Worm (Caenorhabditis elegans) whole organism, young adult: ENCODE results near the gene ugt-35.

ENCODE experiments used
- B0035.1 ChIP-seq: sonication (generic microtip); optimal IDR thresholded peaks from 2 replicates; lab custom pipeline; 2016; ENCODE audit warnings: missing genetic modification characterization, mild to moderate bottlenecking, missing compliant biosample characterization, missing genotype, missing genetic modification reagents
- B0336.3 ChIP-seq: fragments of 200-800 bp; sonication (Bioruptor generic); IDR thresholded peaks from 2 replicates; pipeline ENCODE4 v1.3.6; 2022; ENCODE audit warnings: missing genetic modification characterization, missing compliant biosample characterization
- C17E4.6 ChIP-seq: fragments of 200-800 bp; sonication (Bioruptor generic); IDR thresholded peaks from 2 replicates; pipeline ENCODE4 v1.3.6; 2022; ENCODE audit warnings: missing genetic modification reagents, missing genetic modification characterization, missing compliant biosample characterization
- F23B12.7 ChIP-seq: sonication (generic microtip); optimal IDR thresholded peaks from 2 replicates; lab custom pipeline; 2017; ENCODE audit warnings: missing genetic modification characterization, mild to moderate bottlenecking, missing compliant biosample characterization, antibody characterized with exemption, moderate library complexity; ENCODE audit not compliant: insufficient read depth
- F37B4.10 ChIP-seq: fragments of 200-800 bp; sonication (Bioruptor generic); IDR thresholded peaks from 2 replicates; pipeline ENCODE4 v1.3.6; 2022; ENCODE audit warnings: missing genetic modification characterization, missing compliant biosample characterization
- F49E8.2 ChIP-seq: sonication (generic microtip); optimal IDR thresholded peaks from 3 replicates; lab custom pipeline; 2017; ENCODE audit warnings: missing genetic modification characterization, mild to moderate bottlenecking, missing compliant biosample characterization, antibody characterized with exemption, moderate library complexity; ENCODE audit not compliant: insufficient read depth
- F55B11.4 ChIP-seq: sonication (generic microtip); optimal IDR thresholded peaks from 2 replicates; lab custom pipeline; 2016; ENCODE audit warnings: missing compliant biosample characterization, missing genetic modification characterization, borderline replicate concordance; ENCODE audit not compliant: insufficient read depth
- K12H6.12 ChIP-seq: fragments of 200-800 bp; sonication (Bioruptor generic); optimal IDR thresholded peaks from 2 replicates; lab custom pipeline; 2018; ENCODE audit warnings: mild to moderate bottlenecking, missing genetic modification characterization, missing compliant biosample characterization
- Y67H2A.10 ChIP-seq: fragments of 200-800 bp; sonication (Bioruptor generic); conservative IDR thresholded peaks from 2 replicates; pipeline ENCODE4 v1.3.6; 2022; ENCODE audit warnings: missing genetic modification reagents, missing genetic modification characterization, missing compliant biosample characterization
- akir-1 ChIP-seq: fragments of 200-800 bp; sonication (Bioruptor generic); optimal IDR thresholded peaks from 2 replicates; lab custom pipeline; 2018; ENCODE audit warnings: mild to moderate bottlenecking, missing genetic modification characterization, moderate library complexity, missing compliant biosample characterization
- attf-3 ChIP-seq: fragments of 200-800 bp; sonication (Bioruptor generic); conservative IDR thresholded peaks from 2 replicates; pipeline ENCODE4 v1.3.6; 2022; ENCODE audit warnings: missing genetic modification reagents, missing genetic modification characterization, missing compliant biosample characterization
- ccch-3 ChIP-seq: fragments of 200-800 bp; sonication (Bioruptor generic); optimal IDR thresholded peaks from 2 replicates; lab custom pipeline; 2018; ENCODE audit warnings: mild to moderate bottlenecking, missing genetic modification characterization, missing compliant biosample characterization
- cebp-2 ChIP-seq: fragments of 200-800 bp; sonication (Bioruptor generic); IDR thresholded peaks from 2 replicates; pipeline ENCODE4 v1.3.6; 2022; ENCODE audit warnings: missing genetic modification characterization, missing compliant biosample characterization
- ceh-27 ChIP-seq: fragments of 200-800 bp; sonication (Bioruptor generic); optimal IDR thresholded peaks from 2 replicates; lab custom pipeline; 2018; ENCODE audit warnings: mild to moderate bottlenecking, missing genetic modification characterization, moderate library complexity, missing compliant biosample characterization
- ceh-40 ChIP-seq: fragments of 200-800 bp; sonication (Bioruptor generic); IDR thresholded peaks from 2 replicates; pipeline ENCODE4 v1.3.6; 2022; ENCODE audit warnings: missing genetic modification characterization, missing compliant biosample characterization
- ceh-91 ChIP-seq: fragments of 200-800 bp; sonication (Bioruptor generic); IDR thresholded peaks from 2 replicates; pipeline ENCODE4 v1.3.6; 2022; ENCODE audit warnings: missing genetic modification reagents, missing genetic modification characterization, missing compliant biosample characterization
- chd-7 ChIP-seq: sonication (generic microtip); optimal IDR thresholded peaks from 2 replicates; lab custom pipeline; 2016; ENCODE audit warnings: mild to moderate bottlenecking, missing genetic modification characterization, moderate library complexity, missing compliant biosample characterization
- die-1 ChIP-seq: sonication (generic microtip); optimal IDR thresholded peaks from 2 replicates; lab custom pipeline; 2016; ENCODE audit warnings: missing genotype, mild to moderate bottlenecking, missing genetic modification characterization, missing compliant biosample characterization
- dpl-1 ChIP-seq: fragments of 150-350 bp; optimal IDR thresholded peaks from 2 replicates; lab custom pipeline; 2014; ENCODE audit warnings: missing biosample characterization, missing genetic modification reagents, missing genetic modification characterization
- egl-18 ChIP-seq: fragments of 200-800 bp; sonication (Bioruptor generic); IDR thresholded peaks from 2 replicates; pipeline ENCODE4 v1.3.6; 2022; ENCODE audit warnings: missing genetic modification reagents, missing genetic modification characterization, missing compliant biosample characterization
- ets-4 ChIP-seq: fragments of 200-800 bp; sonication (Bioruptor generic); optimal IDR thresholded peaks from 2 replicates; lab custom pipeline; 2018; ENCODE audit warnings: mild to moderate bottlenecking, missing genetic modification characterization, missing compliant biosample characterization
- fkh-3 ChIP-seq: sonication (generic microtip); optimal IDR thresholded peaks from 2 replicates; lab custom pipeline; 2016; ENCODE audit warnings: mild to moderate bottlenecking, missing genetic modification characterization, missing compliant biosample characterization
- gei-17 ChIP-seq: fragments of 200-800 bp; sonication (Bioruptor generic); optimal IDR thresholded peaks from 2 replicates; lab custom pipeline; 2018; ENCODE audit warnings: mild to moderate bottlenecking, missing genetic modification characterization, missing compliant biosample characterization
- hmg-20 ChIP-seq: fragments of 200-800 bp; sonication (Bioruptor generic); IDR thresholded peaks from 2 replicates; pipeline ENCODE4 v1.3.6; 2022; ENCODE audit warnings: missing genetic modification reagents, missing genetic modification characterization, missing compliant biosample characterization
- let-526 ChIP-seq: fragments of 200-800 bp; sonication (Bioruptor generic); IDR thresholded peaks from 2 replicates; pipeline ENCODE4 v1.3.6; 2022; ENCODE audit warnings: missing genetic modification reagents, missing genetic modification characterization, missing compliant biosample characterization
- madf-3 ChIP-seq: fragments of 200-800 bp; sonication (Bioruptor generic); IDR thresholded peaks from 2 replicates; pipeline ENCODE4 v1.3.6; 2022; ENCODE audit warnings: missing genetic modification reagents, missing genetic modification characterization, missing compliant biosample characterization
- madf-8 ChIP-seq: fragments of 200-800 bp; sonication (Bioruptor generic); conservative IDR thresholded peaks from 2 replicates; pipeline ENCODE4 v1.3.6; 2022; ENCODE audit warnings: missing genetic modification reagents, missing genetic modification characterization, missing compliant biosample characterization
- mcd-1 ChIP-seq: fragments of 200-800 bp; sonication (Bioruptor generic); IDR thresholded peaks from 2 replicates; pipeline ENCODE4 v1.3.6; 2022; ENCODE audit warnings: missing genetic modification reagents, missing genetic modification characterization, missing compliant biosample characterization
- nfya-1 ChIP-seq: sonication (generic microtip); optimal IDR thresholded peaks from 2 replicates; lab custom pipeline; 2017; ENCODE audit warnings: antibody characterized with exemption, missing compliant biosample characterization, missing genetic modification characterization, borderline replicate concordance; ENCODE audit not compliant: insufficient read depth
- nhr-80 ChIP-seq: sonication (generic microtip); optimal IDR thresholded peaks from 2 replicates; lab custom pipeline; 2016; ENCODE audit warnings: missing genetic modification characterization, missing compliant biosample characterization
- pha-4 ChIP-seq: fragments of 150-350 bp; sonication (generic microtip); optimal IDR thresholded peaks from 2 replicates; lab custom pipeline; 2014; ENCODE audit warnings: missing biosample characterization, missing genetic modification reagents, missing genetic modification characterization
- rec-8 ChIP-seq, 2 experiments: sonication (generic microtip); optimal IDR thresholded peaks; 2 replicates each; lab custom pipeline; 2016; ENCODE audit warnings: mild to moderate bottlenecking in 2 of 2, missing genetic modification characterization in 2 of 2, missing genetic modification reagents in 2 of 2, missing genotype in 2 of 2, missing biosample characterization in 1 of 2, missing compliant biosample characterization in 1 of 2, moderate library complexity in 1 of 2
- repo-1 ChIP-seq: sonication (generic microtip); optimal IDR thresholded peaks from 2 replicates; lab custom pipeline; 2017; ENCODE audit warnings: mild to moderate bottlenecking, missing genetic modification characterization, missing compliant biosample characterization
- sdz-38 ChIP-seq: sonication (generic microtip); optimal IDR thresholded peaks from 2 replicates; lab custom pipeline; 2016; ENCODE audit warnings: missing genotype, missing genetic modification characterization, missing compliant biosample characterization
- sea-2 ChIP-seq: fragments of 200-800 bp; sonication (Bioruptor generic); IDR thresholded peaks from 2 replicates; pipeline ENCODE4 v1.3.6; 2022; ENCODE audit warnings: missing genetic modification characterization, missing compliant biosample characterization
- snpc-1.1 ChIP-seq: sonication (generic microtip); optimal IDR thresholded peaks from 2 replicates; lab custom pipeline; 2017; ENCODE audit warnings: missing genetic modification characterization, mild to moderate bottlenecking, missing compliant biosample characterization, antibody characterized with exemption, moderate library complexity, missing genotype, missing genetic modification reagents; ENCODE audit not compliant: insufficient read depth
- somi-1 ChIP-seq: fragments of 200-800 bp; sonication (Bioruptor generic); optimal IDR thresholded peaks from 2 replicates; lab custom pipeline; 2018; ENCODE audit warnings: mild to moderate bottlenecking, missing genetic modification characterization, missing compliant biosample characterization
- tbp1 ChIP-seq: fragments of 200-800 bp; sonication (Bioruptor generic); optimal IDR thresholded peaks from 2 replicates; lab custom pipeline; 2018; ENCODE audit warnings: mild to moderate bottlenecking, missing genetic modification characterization, missing compliant biosample characterization
- tlf-1 ChIP-seq: fragments of 200-800 bp; sonication (Bioruptor generic); optimal IDR thresholded peaks from 2 replicates; lab custom pipeline; 2018; ENCODE audit warnings: mild to moderate bottlenecking, missing genetic modification characterization, missing compliant biosample characterization
- zfh-2 ChIP-seq: fragments of 200-800 bp; sonication (Bioruptor generic); conservative IDR thresholded peaks from 2 replicates; pipeline ENCODE4 v1.3.6; 2022; ENCODE audit warnings: missing genetic modification reagents, missing genetic modification characterization, missing compliant biosample characterization
- ztf-25 ChIP-seq: fragments of 200-800 bp; sonication (Bioruptor generic); IDR thresholded peaks from 2 replicates; pipeline ENCODE4 v1.3.6; 2022; ENCODE audit warnings: missing genetic modification reagents, missing genetic modification characterization, missing compliant biosample characterization
- ztf-6 ChIP-seq: fragments of 200-800 bp; sonication (Bioruptor generic); IDR thresholded peaks from 2 replicates; pipeline ENCODE4 v1.3.6; 2022; ENCODE audit warnings: missing genetic modification reagents, missing genetic modification characterization, missing compliant biosample characterization

ugt-35 gene

DNA sequence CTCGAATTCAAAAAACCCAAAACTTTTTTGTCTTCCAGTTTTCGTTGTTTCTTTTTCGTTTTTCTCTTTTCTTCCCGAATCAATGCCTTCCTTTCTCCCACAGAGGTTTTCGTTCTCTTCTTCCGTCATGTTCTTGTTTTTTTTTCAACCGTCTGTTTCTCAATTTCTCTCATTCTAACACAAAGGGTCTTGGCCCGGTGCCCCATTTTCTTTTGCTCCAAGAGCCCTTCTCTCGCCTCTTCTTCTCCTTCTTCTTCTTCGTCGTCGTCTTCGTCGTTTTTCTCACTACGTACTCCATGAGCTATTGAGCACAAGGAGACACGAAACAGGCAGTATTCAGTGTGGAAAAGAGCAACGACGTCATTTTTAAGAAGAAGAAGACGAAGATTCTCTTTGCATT lies 23.4 kb upstream of the ugt-35 start:
- TF ChIP-seq ceh-27 (GFP tag; lab: Kevin White, UChicago) (peak; percentile 8), K12H6.12 (tag; lab: Kevin White, UChicago) (peak; percentile 35), zfh-2 (GFP tag; lab: Robert Waterston, UW) (0 out of 2 replicates have a peak, but pooled peaks have one; percentile 36), akir-1 (GFP tag; lab: Kevin White, UChicago) (no peak)

DNA sequence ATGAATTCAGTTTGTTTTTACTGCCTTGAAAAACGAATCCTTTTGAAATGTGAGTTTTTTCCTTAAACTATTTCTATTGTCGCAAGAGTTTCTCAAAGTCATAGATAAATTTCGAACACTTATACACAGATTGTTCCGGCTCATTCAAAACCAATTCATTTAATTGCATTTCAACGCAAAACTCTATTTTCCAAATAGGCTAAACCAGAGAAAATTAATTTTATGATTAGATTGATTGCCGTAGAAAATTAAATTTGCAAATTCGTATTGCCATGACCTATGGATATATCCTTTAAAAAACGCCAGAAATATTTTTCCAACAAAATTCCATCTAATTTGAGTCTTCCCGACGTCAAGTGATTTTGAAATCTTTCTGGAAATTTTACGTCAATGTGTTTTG lies 21.9 kb upstream of the ugt-35 start:
- no peak for TF ChIP-seq ets-4 (GFP tag; lab: Kevin White, UChicago)
- TF ChIP-seq F55B11.4 (tag; lab: Kevin White, UChicago), result no peak
- TF ChIP-seq K12H6.12 (tag; lab: Kevin White, UChicago), result no peak
- no peak for TF ChIP-seq somi-1 (GFP tag; lab: Kevin White, UChicago)
- no peak for TF ChIP-seq akir-1 (GFP tag; lab: Kevin White, UChicago)
- no peak for TF ChIP-seq gei-17
- no peak for TF ChIP-seq snpc-1.1 (tag; lab: Kevin White, UChicago)
- no peak for TF ChIP-seq ceh-91
- no peak for TF ChIP-seq tbp1
- no peak for TF ChIP-seq egl-18 (GFP tag; lab: Robert Waterston, UW)
- no peak for TF ChIP-seq fkh-3 (tag; lab: Kevin White, UChicago)
- TF ChIP-seq let-526, result no peak
- TF ChIP-seq rec-8 (tag; optimal IDR thresholded peaks at IDR 0.05; lab: Kevin White, UChicago), result no peak
- TF ChIP-seq, all 124 proteins: peak for 0

DNA sequence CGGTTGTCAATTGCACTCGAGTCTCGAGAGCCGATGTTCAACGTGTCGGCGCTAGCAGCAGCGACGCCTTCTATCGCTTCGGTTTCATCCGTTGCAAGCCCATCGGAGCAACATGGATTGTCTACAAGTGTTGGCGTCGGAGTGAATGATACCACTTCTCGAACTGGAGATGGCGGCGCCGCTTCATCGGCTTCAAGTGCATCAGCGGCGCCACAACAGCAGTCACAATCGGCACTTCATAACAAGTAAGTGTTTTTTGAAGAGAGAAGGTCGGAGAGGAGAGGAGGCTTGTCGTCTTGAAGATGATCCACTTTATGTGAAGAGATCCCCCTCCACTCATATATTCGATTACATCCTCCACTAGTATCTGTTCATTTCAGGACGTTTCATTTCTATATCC lies 18.5 kb upstream of the ugt-35 start:
- peak; percentile 69; the same call in 1 of the 2 replicates for TF ChIP-seq sea-2 (GFP tag; lab: Robert Waterston, UW)
- no peak for TF ChIP-seq ccch-3 (GFP tag; lab: Kevin White, UChicago)
- peak; percentile 83 for TF ChIP-seq ceh-27 (GFP tag; lab: Kevin White, UChicago)
- TF ChIP-seq B0035.1 (tag; lab: Kevin White, UChicago), result no peak

DNA sequence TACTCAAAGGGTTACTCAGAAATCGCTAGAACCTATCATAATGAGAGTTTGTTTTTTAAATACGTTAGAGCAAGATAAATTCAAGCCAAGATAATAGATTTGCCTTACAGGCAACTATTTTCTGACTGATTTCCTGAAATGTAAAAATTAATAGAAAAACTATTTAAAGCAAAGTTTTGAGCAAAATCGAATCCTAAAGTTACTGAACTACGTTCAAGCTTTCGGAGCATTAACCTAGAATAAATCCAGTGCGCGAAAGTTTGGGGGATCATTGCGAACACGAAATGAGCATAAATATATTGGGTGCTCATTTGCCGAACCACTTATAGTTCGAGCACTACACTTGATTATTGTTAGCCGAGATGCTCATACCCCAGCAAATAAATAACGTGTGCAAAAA lies 17.6 kb upstream of the ugt-35 start, which contains the start of gene ceh-22:
ceh-22 (plus strand) TSS at position 301 of the 400 bp plus-strand sequence.
- TF ChIP-seq pha-4 (tag; lab: Kevin White, UChicago) (no peak), attf-3 (GFP tag; lab: Robert Waterston, UW) (no peak), madf-8 (no peak), let-526 (no peak), egl-18 (GFP tag; lab: Robert Waterston, UW) (no peak), Y67H2A.10 (GFP tag; lab: Robert Waterston, UW) (no peak), akir-1 (GFP tag; lab: Kevin White, UChicago) (no peak), repo-1 (tag; lab: Kevin White, UChicago) (no peak), ztf-25 (no peak), tlf-1 (GFP tag; lab: Kevin White, UChicago) (no peak), nhr-80 (tag; lab: Kevin White, UChicago) (no peak), F37B4.10 (GFP tag; lab: Robert Waterston, UW) (no peak), mcd-1 (GFP tag; lab: Robert Waterston, UW) (no peak)

DNA sequence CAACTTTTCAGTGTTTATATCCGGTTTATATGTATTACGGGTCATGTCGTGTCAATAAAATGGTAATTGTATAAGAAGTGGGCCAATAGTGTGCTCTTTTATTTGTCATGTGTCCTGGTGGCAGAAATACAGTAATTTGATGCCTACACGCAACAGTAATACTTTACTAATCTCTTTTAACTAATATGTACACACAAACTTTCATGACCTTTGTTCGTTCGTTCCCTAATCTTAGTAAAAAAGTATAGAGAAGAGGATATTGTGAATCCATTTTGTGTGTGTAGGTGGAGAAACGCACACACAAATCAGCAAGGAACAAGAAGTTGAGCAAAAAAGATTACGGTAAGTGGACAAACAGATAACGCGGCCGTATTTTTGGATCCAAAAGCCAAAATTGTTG lies 16.8 kb upstream of the ugt-35 start:
- TF ChIP-seq die-1 (no peak), somi-1 (GFP tag; lab: Kevin White, UChicago) (no peak), F23B12.7 (tag; lab: Kevin White, UChicago) (no peak), dpl-1 (GFP tag; lab: Kevin White, UChicago) (no peak), B0336.3 (no peak), madf-3 (GFP tag; lab: Robert Waterston, UW) (no peak), ztf-6 (no peak), ets-4 (GFP tag; lab: Kevin White, UChicago) (no peak), cebp-2 (GFP tag; lab: Robert Waterston, UW) (no peak), chd-7 (no peak), C17E4.6 (GFP tag; lab: Robert Waterston, UW) (no peak), sdz-38 (no peak), ceh-40 (no peak), nfya-1 (tag; lab: Kevin White, UChicago) (no peak), hmg-20 (no peak), F49E8.2 (tag; lab: Kevin White, UChicago) (no peak)
